Fruit fly (Drosophila melanogaster) S2 (cell line): ENCODE data around the gene wdn.

ENCODE experiments used
- CG8478 ChIP-seq: fragments of >200 bp; optimal IDR thresholded peaks from 2 replicates; lab custom pipeline; 2018
- CTCF ChIP-seq, 2 experiments: fragments of >200 bp; optimal IDR thresholded peaks; 2 replicates each; lab custom pipeline; 2018

DNA sequence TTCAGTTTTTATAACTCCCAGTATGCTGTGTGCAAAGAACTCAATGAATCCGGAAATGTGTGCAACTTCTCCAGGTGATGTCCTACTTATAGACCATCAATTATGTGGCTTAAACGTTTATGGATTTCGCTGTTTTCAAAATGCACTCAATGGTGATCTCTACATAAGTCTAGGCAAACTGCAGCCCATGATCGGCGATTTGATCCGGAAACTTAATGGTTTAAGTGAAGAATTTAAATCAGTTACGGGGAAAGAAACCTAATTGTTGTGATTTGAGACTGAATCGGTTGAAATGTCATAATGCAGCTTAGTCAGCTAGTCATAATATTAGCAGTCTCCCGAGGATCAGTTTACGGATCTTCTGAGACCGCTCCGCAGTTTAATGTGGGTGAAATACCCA, 20.9 kb downstream of the wdn start, which contains the start of gene intr:
- TF ChIP-seq CTCF (optimal IDR thresholded peaks at IDR 0.05; lab: Kevin White, UChicago) (no peak), CG8478 (lab: Kevin White, UChicago) (no peak)
